Fruit fly (Drosophila melanogaster) whole organism, embryonic: ENCODE results near the gene Tao.

Source experiments
- Atf-2 ChIP-seq: fragments of 200-800 bp; sonication (Bioruptor generic); optimal IDR thresholded peaks from 2 replicates; lab custom pipeline; 2016; ENCODE audit warnings: missing biosample characterization, missing genetic modification characterization
- Atf3 ChIP-seq: fragments of 200-800 bp; sonication (Bioruptor generic); optimal IDR thresholded peaks from 3 replicates; lab custom pipeline; 2016; ENCODE audit warnings: missing biosample characterization, missing genetic modification characterization
- CG11085 ChIP-seq: fragments of 200-800 bp; sonication (Bioruptor generic); IDR thresholded peaks from 2 replicates; pipeline ENCODE4 v1.3.6; 2022; ENCODE audit warnings: missing biosample characterization, missing genetic modification characterization
- CG14014 ChIP-seq: fragments of 200-800 bp; sonication (Bioruptor generic); IDR thresholded peaks from 2 replicates; pipeline ENCODE4 v1.3.6; 2022; ENCODE audit warnings: missing biosample characterization, missing genetic modification characterization
- CG15479 ChIP-seq: fragments of 200-800 bp; sonication (Bioruptor generic); optimal IDR thresholded peaks from 3 replicates; lab custom pipeline; 2019; ENCODE audit warnings: missing biosample characterization, mild to moderate bottlenecking, missing genetic modification characterization, moderate library complexity
- CG17186 ChIP-seq: fragments of 200-800 bp; sonication (Bioruptor generic); optimal IDR thresholded peaks from 3 replicates; lab custom pipeline; 2017; ENCODE audit warnings: missing biosample characterization, missing genetic modification reagents, missing genetic modification characterization
- CG17829 ChIP-seq: fragments of 200-800 bp; optimal IDR thresholded peaks from 2 replicates; lab custom pipeline; 2019; ENCODE audit warnings: missing biosample characterization, mild to moderate bottlenecking, missing genetic modification characterization, moderate library complexity
- CG18262 ChIP-seq: fragments of 200-800 bp; optimal IDR thresholded peaks from 3 replicates; lab custom pipeline; 2019; ENCODE audit warnings: missing biosample characterization, mild to moderate bottlenecking, missing genetic modification characterization, moderate library complexity
- CG2116 ChIP-seq: fragments of 200-800 bp; sonication (Bioruptor generic); optimal IDR thresholded peaks from 3 replicates; lab custom pipeline; 2018; ENCODE audit warnings: missing biosample characterization, mild to moderate bottlenecking, missing genetic modification characterization
- CG32772 ChIP-seq: fragments of 200-800 bp; sonication (Bioruptor generic); IDR thresholded peaks from 2 replicates; pipeline ENCODE4 v1.3.6; 2022; ENCODE audit warnings: missing biosample characterization, missing genetic modification characterization
- CG3995 ChIP-seq: fragments of 200-800 bp; sonication (Bioruptor generic); optimal IDR thresholded peaks from 3 replicates; lab custom pipeline; 2016; ENCODE audit warnings: missing biosample characterization, missing genetic modification characterization
- CG4404 ChIP-seq: fragments of 200-800 bp; sonication (Bioruptor generic); IDR thresholded peaks from 2 replicates; pipeline ENCODE4 v1.3.6; 2022; ENCODE audit warnings: missing biosample characterization, missing genetic modification characterization
- CG4707 ChIP-seq: fragments of 200-800 bp; sonication (Bioruptor generic); optimal IDR thresholded peaks from 2 replicates; lab custom pipeline; 2018; ENCODE audit warnings: missing biosample characterization, mild to moderate bottlenecking, missing genetic modification characterization, moderate library complexity
- CG5245 ChIP-seq: fragments of 200-800 bp; sonication (Bioruptor generic); optimal IDR thresholded peaks from 3 replicates; lab custom pipeline; 2016; ENCODE audit warnings: missing biosample characterization, missing genetic modification characterization
- CG9727 ChIP-seq: fragments of 200-800 bp; sonication (Bioruptor generic); optimal IDR thresholded peaks from 3 replicates; lab custom pipeline; 2017; ENCODE audit warnings: missing biosample characterization, mild to moderate bottlenecking, missing genetic modification characterization
- E2f2 ChIP-seq: fragments of 200-800 bp; sonication (Bioruptor generic); IDR thresholded peaks from 2 replicates; pipeline ENCODE4 v1.3.6; 2022; ENCODE audit warnings: missing biosample characterization, missing genetic modification characterization
- Fer3 ChIP-seq: fragments of 200-800 bp; sonication (Bioruptor generic); optimal IDR thresholded peaks from 2 replicates; lab custom pipeline; 2018; ENCODE audit warnings: missing biosample characterization, mild to moderate bottlenecking, missing genetic modification characterization, moderate library complexity
- Mes4 ChIP-seq: fragments of 200-800 bp; sonication (Bioruptor generic); optimal IDR thresholded peaks from 2 replicates; lab custom pipeline; 2016; ENCODE audit warnings: missing biosample characterization, missing genetic modification characterization
- Mrtf ChIP-seq: fragments of 200-800 bp; sonication (Bioruptor generic); IDR thresholded peaks from 3 replicates; pipeline ENCODE4 v1.3.6; 2022; ENCODE audit warnings: missing biosample characterization, missing genetic modification characterization
- Nf-YB ChIP-seq: fragments of 200-800 bp; sonication (Bioruptor generic); optimal IDR thresholded peaks from 3 replicates; lab custom pipeline; 2019; ENCODE audit warnings: missing biosample characterization, mild to moderate bottlenecking, missing genetic modification characterization, moderate library complexity
- NfI ChIP-seq: fragments of 200-800 bp; sonication (Bioruptor generic); optimal IDR thresholded peaks from 3 replicates; lab custom pipeline; 2018; ENCODE audit warnings: missing biosample characterization, mild to moderate bottlenecking, missing genetic modification characterization, moderate library complexity
- Oli ChIP-seq: fragments of 200-800 bp; sonication (Bioruptor generic); optimal IDR thresholded peaks from 2 replicates; lab custom pipeline; 2018; ENCODE audit warnings: missing biosample characterization, mild to moderate bottlenecking, missing genetic modification characterization, moderate library complexity
- Scr ChIP-seq: fragments of 200-800 bp; sonication (Bioruptor generic); IDR thresholded peaks from 2 replicates; pipeline ENCODE4 v1.3.6; 2022; ENCODE audit warnings: missing biosample characterization, missing genetic modification characterization; ENCODE audit not compliant: partially characterized antibody
- Six4 ChIP-seq: fragments of 200-800 bp; sonication (Bioruptor generic); optimal IDR thresholded peaks from 2 replicates; lab custom pipeline; 2016; ENCODE audit warnings: missing biosample characterization, missing genetic modification characterization
- Sry-β ChIP-seq: fragments of 200-800 bp; sonication (Bioruptor generic); optimal IDR thresholded peaks from 2 replicates; lab custom pipeline; 2018; ENCODE audit warnings: missing biosample characterization, mild to moderate bottlenecking, missing genetic modification characterization, moderate library complexity
- Usf ChIP-seq: fragments of 200-800 bp; sonication (Bioruptor generic); optimal IDR thresholded peaks from 2 replicates; lab custom pipeline; 2017; ENCODE audit warnings: missing genotype, missing biosample characterization, missing genetic modification characterization
- Xbp1 ChIP-seq: fragments of 200-800 bp; sonication (Bioruptor generic); optimal IDR thresholded peaks from 3 replicates; lab custom pipeline; 2016; ENCODE audit warnings: missing biosample characterization, mild to moderate bottlenecking, missing genetic modification characterization
- Xrp1 ChIP-seq: fragments of 200-800 bp; sonication (Bioruptor generic); IDR thresholded peaks from 2 replicates; pipeline ENCODE4 v1.3.6; 2022; ENCODE audit warnings: missing biosample characterization, missing genetic modification characterization
- ac ChIP-seq: fragments of 200-800 bp; sonication (Bioruptor generic); optimal IDR thresholded peaks from 3 replicates; lab custom pipeline; 2017; ENCODE audit warnings: missing biosample characterization, mild to moderate bottlenecking, missing genetic modification characterization
- ap ChIP-seq: fragments of 200-800 bp; sonication (Bioruptor generic); IDR thresholded peaks from 2 replicates; pipeline ENCODE4 v1.3.6; 2022; ENCODE audit warnings: missing biosample characterization, missing genetic modification characterization
- chinmo ChIP-seq: fragments of 200-800 bp; sonication (Bioruptor generic); IDR thresholded peaks from 4 replicates; pipeline ENCODE4 v1.3.6; 2022; ENCODE audit warnings: missing biosample characterization, missing genetic modification characterization; ENCODE audit not compliant: partially characterized antibody
- dan ChIP-seq: fragments of 200-800 bp; sonication (Bioruptor generic); IDR thresholded peaks from 2 replicates; pipeline ENCODE4 v1.3.6; 2022; ENCODE audit warnings: missing biosample characterization, missing genetic modification characterization
- emc ChIP-seq: fragments of 200-800 bp; sonication (Bioruptor generic); optimal IDR thresholded peaks from 2 replicates; lab custom pipeline; 2016; ENCODE audit warnings: missing biosample characterization, missing genetic modification characterization
- gce ChIP-seq: fragments of 200-800 bp; sonication (Bioruptor generic); IDR thresholded peaks from 3 replicates; pipeline ENCODE4 v1.3.6; 2022; ENCODE audit warnings: missing biosample characterization, missing genetic modification characterization
- gfzf ChIP-seq: fragments of 200-800 bp; sonication (Bioruptor generic); optimal IDR thresholded peaks from 2 replicates; lab custom pipeline; 2016; ENCODE audit warnings: missing biosample characterization, mild to moderate bottlenecking, missing genetic modification characterization, moderate library complexity
- gt ChIP-seq: fragments of 200-800 bp; sonication (Bioruptor generic); IDR thresholded peaks from 2 replicates; pipeline ENCODE4 v1.3.6; 2022; ENCODE audit warnings: missing biosample characterization, missing genetic modification characterization
- jing ChIP-seq: fragments of 200-800 bp; sonication (Bioruptor generic); optimal IDR thresholded peaks from 2 replicates; lab custom pipeline; 2018; ENCODE audit warnings: missing biosample characterization, mild to moderate bottlenecking, missing genetic modification characterization
- lbe ChIP-seq: fragments of 200-800 bp; sonication (Bioruptor generic); optimal IDR thresholded peaks from 2 replicates; lab custom pipeline; 2016; ENCODE audit warnings: missing biosample characterization, mild to moderate bottlenecking, missing genetic modification characterization
- mirr ChIP-seq: fragments of 200-800 bp; sonication (Bioruptor generic); optimal IDR thresholded peaks from 3 replicates; lab custom pipeline; 2018; ENCODE audit warnings: missing biosample characterization, mild to moderate bottlenecking, missing genetic modification characterization
- nom ChIP-seq: fragments of 200-800 bp; sonication (Bioruptor generic); optimal IDR thresholded peaks from 2 replicates; lab custom pipeline; 2017; ENCODE audit warnings: missing biosample characterization, missing genetic modification characterization, mild to moderate bottlenecking, moderate library complexity, missing genetic modification reagents
- otp ChIP-seq: fragments of 200-800 bp; sonication (Bioruptor generic); IDR thresholded peaks from 3 replicates; pipeline ENCODE4, ENCODE4 v1.3.6; 2022; ENCODE audit warnings: missing biosample characterization, missing genetic modification characterization
- pzg ChIP-seq: fragments of 200-800 bp; sonication (Bioruptor generic); optimal IDR thresholded peaks from 3 replicates; lab custom pipeline; 2018; ENCODE audit warnings: missing biosample characterization, mild to moderate bottlenecking, missing genetic modification characterization, moderate library complexity
- rib ChIP-seq: fragments of 200-800 bp; sonication (Bioruptor generic); IDR thresholded peaks from 2 replicates; pipeline ENCODE4 v1.3.6; 2022; ENCODE audit warnings: missing biosample characterization, missing genetic modification characterization
- stwl ChIP-seq: fragments of 200-800 bp; sonication (Bioruptor generic); optimal IDR thresholded peaks from 3 replicates; lab custom pipeline; 2018; ENCODE audit warnings: missing biosample characterization, mild to moderate bottlenecking, missing genetic modification characterization, moderate library complexity
- tap ChIP-seq: fragments of 200-800 bp; optimal IDR thresholded peaks from 3 replicates; lab custom pipeline; 2019; ENCODE audit warnings: missing biosample characterization, mild to moderate bottlenecking, missing genetic modification characterization, moderate library complexity
- trem ChIP-seq: fragments of 200-800 bp; optimal IDR thresholded peaks from 3 replicates; lab custom pipeline; 2019; ENCODE audit warnings: missing biosample characterization, mild to moderate bottlenecking, missing genetic modification characterization, moderate library complexity
- twi ChIP-seq: fragments of 200-800 bp; optimal IDR thresholded peaks from 2 replicates; lab custom pipeline; 2019; ENCODE audit warnings: missing biosample characterization, mild to moderate bottlenecking, missing genetic modification characterization, moderate library complexity
- wdn ChIP-seq: fragments of 200-800 bp; sonication (Bioruptor generic); IDR thresholded peaks from 2 replicates; pipeline ENCODE4 v1.3.6; 2022; ENCODE audit warnings: missing biosample characterization, missing genetic modification characterization

The Tao gene

dm6 chrX:19615990-19616663 lies 36.5 kb upstream of the Tao start, which contains the start of gene CG14210 (continued):
- TF ChIP-seq CG17186 (GFP tag; lab: Kevin White, UChicago) (peak; percentile 37), chinmo (GFP tag; lab: Robert Waterston, UW) (0 out of 4 replicates have a peak, but pooled peaks have one; percentile 55), rib (GFP tag; lab: Robert Waterston, UW) (no peak), mirr (peak; percentile 8), Scr (GFP tag; lab: Robert Waterston, UW) (peak; percentile 66)

dm6 chrX:19613473-19613872 lies 33.9 kb upstream of the Tao start:
- TF ChIP-seq pzg (GFP tag; lab: Kevin White, UChicago), result peak; percentile 57
- TF ChIP-seq otp (GFP tag; lab: Robert Waterston, UW), result peak; percentile 59; the same call in 1 of the 3 replicates
- peak; percentile 65 for TF ChIP-seq CG9727 (GFP tag; lab: Kevin White, UChicago)
- TF ChIP-seq CG14014 (GFP tag; lab: Robert Waterston, UW), result peak; percentile 14; the same call in 1 of the 2 replicates
- TF ChIP-seq gce (GFP tag; lab: Robert Waterston, UW), result peak; percentile 60; the same call in 1 of the 3 replicates
- no peak for TF ChIP-seq dan (GFP tag; lab: Robert Waterston, UW)
- TF ChIP-seq gt (GFP tag; lab: Robert Waterston, UW), result no peak
- TF ChIP-seq stwl (tag; lab: Kevin White, UChicago), result peak; percentile 76
- TF ChIP-seq Xbp1 (GFP tag; lab: Kevin White, UChicago), result peak; percentile 5
- TF ChIP-seq Oli (tag; lab: Kevin White, UChicago), result no peak
- peak; percentile 34 for TF ChIP-seq CG18262 (tag; lab: Kevin White, UChicago)
- TF ChIP-seq Xrp1, result no peak
- TF ChIP-seq Sry-β (GFP tag; lab: Kevin White, UChicago), result no peak
- peak; percentile 83 for TF ChIP-seq E2f2 (GFP tag; lab: Robert Waterston, UW)
- 0 out of 2 replicates have a peak, but pooled peaks have one; percentile 9 for TF ChIP-seq ap (GFP tag; lab: Robert Waterston, UW)
- peak; percentile 44 for TF ChIP-seq CG17829 (tag; lab: Kevin White, UChicago)
- TF ChIP-seq twi (tag; lab: Kevin White, UChicago), result no peak
- TF ChIP-seq CG11085, result no peak
- peak; percentile 69 for TF ChIP-seq nom (GFP tag; lab: Kevin White, UChicago)
- TF ChIP-seq CG15479 (GFP tag; lab: Kevin White, UChicago), result no peak
- no peak for TF ChIP-seq tap (tag; lab: Kevin White, UChicago)
- no peak for TF ChIP-seq emc (GFP tag; lab: Kevin White, UChicago)
- no peak for TF ChIP-seq Mrtf (GFP tag; lab: Robert Waterston, UW)
- TF ChIP-seq trem (tag; lab: Kevin White, UChicago), result peak; percentile 36
- TF ChIP-seq CG4404 (GFP tag; lab: Robert Waterston, UW), result no peak
- no peak for TF ChIP-seq jing (GFP tag; lab: Kevin White, UChicago)
- TF ChIP-seq wdn (GFP tag; lab: Robert Waterston, UW), result no peak
- TF ChIP-seq CG4707 (GFP tag; lab: Kevin White, UChicago), result peak; percentile 63
- TF ChIP-seq NfI (GFP tag; lab: Kevin White, UChicago), result peak; percentile 78
- no peak for TF ChIP-seq ac
- peak; percentile 61 for TF ChIP-seq Mes4 (GFP tag; lab: Kevin White, UChicago)
- TF ChIP-seq CG3995, result peak; percentile 37
- TF ChIP-seq Six4 (GFP tag; lab: Kevin White, UChicago), result no peak
- TF ChIP-seq CG5245 (GFP tag; lab: Kevin White, UChicago), result no peak
- no peak for TF ChIP-seq CG32772 (GFP tag; lab: Robert Waterston, UW)
- TF ChIP-seq Fer3 (tag; lab: Kevin White, UChicago), result peak; percentile 68
- TF ChIP-seq rib (GFP tag; lab: Robert Waterston, UW), result no peak
- peak; percentile 94 for TF ChIP-seq CG2116 (GFP tag; lab: Kevin White, UChicago)
- no peak for TF ChIP-seq gfzf
- peak; percentile 40 for TF ChIP-seq lbe (GFP tag; lab: Kevin White, UChicago)
- TF ChIP-seq Atf-2, result no peak
- peak; percentile 58 for TF ChIP-seq Nf-YB (GFP tag; lab: Kevin White, UChicago)
- no peak for TF ChIP-seq Atf3 (GFP tag; lab: Kevin White, UChicago)
- TF ChIP-seq Usf, result no peak
